Fruit fly (Drosophila melanogaster): ENCODE measurements around the gene CG7872.

The CG7872 gene

dm6 chrX:15578043-15578442, at the start of gene CG7872, which contains the start of gene cerv (continued):
- TF ChIP-seq mld (GFP tag; IDR thresholded peaks at IDR 0.05; ENCODE audit: partially characterized antibody) (0 out of 3 replicates have a peak, but pooled peaks have one; percentile 59), CG16815 (GFP tag; optimal IDR thresholded peaks at IDR 0.05) (no peak), bsh (GFP tag; optimal IDR thresholded peaks at IDR 0.05) (no peak), row (GFP tag; IDR thresholded peaks at IDR 0.05) (peak; percentile 25; the same call in 1 of the 3 replicates), Dad (GFP tag; optimal IDR thresholded peaks at IDR 0.05) (no peak), CG17385 (GFP tag; optimal IDR thresholded peaks at IDR 0.05) (no peak), CG4282 (GFP tag; optimal IDR thresholded peaks at IDR 0.05) (no peak), her (GFP tag; optimal IDR thresholded peaks at IDR 0.05) (no peak), slbo (GFP tag; IDR thresholded peaks at IDR 0.05) (peak; percentile 35; the same call in 1 of the 2 replicates), BtbVII (GFP tag; optimal IDR thresholded peaks at IDR 0.05) (no peak), CG17328 (GFP tag; IDR thresholded peaks at IDR 0.05) (no peak), CG11695 (GFP tag; IDR thresholded peaks at IDR 0.05) (no peak), CG9797 (GFP tag; optimal IDR thresholded peaks at IDR 0.05) (peak; percentile 72), CG8290 (GFP tag; optimal IDR thresholded peaks at IDR 0.05) (no peak), CG8290 (tag; optimal IDR thresholded peaks at IDR 0.05) (peak in 1 of 2 experiments; percentile 45), sens (GFP tag) (peak; percentile 45), CG10543 (GFP tag; optimal IDR thresholded peaks at IDR 0.05) (no peak), Fer2 (tag; optimal IDR thresholded peaks at IDR 0.05) (no peak), Oli (tag; optimal IDR thresholded peaks at IDR 0.05) (no peak), CG15479 (GFP tag; optimal IDR thresholded peaks at IDR 0.05) (no peak), MTF-1 (GFP tag; optimal IDR thresholded peaks at IDR 0.05; ENCODE audit: borderline replicate concordance) (no peak), tgo (GFP tag; IDR thresholded peaks at IDR 0.05) (no peak), yki (optimal IDR thresholded peaks at IDR 0.05) (no peak), Dip3 (GFP tag; optimal IDR thresholded peaks at IDR 0.05) (no peak), CG4854 (GFP tag; optimal IDR thresholded peaks at IDR 0.05) (no peak), gro (GFP tag; optimal IDR thresholded peaks at IDR 0.05) (no peak), ranshi (GFP tag; IDR thresholded peaks at IDR 0.05) (no peak), Lpt (GFP tag; optimal IDR thresholded peaks at IDR 0.05) (no peak), dmrt11E (tag; optimal IDR thresholded peaks at IDR 0.05) (no peak), pho (GFP tag; optimal IDR thresholded peaks at IDR 0.05) (no peak), Kr (GFP tag; optimal IDR thresholded peaks at IDR 0.05) (no peak), CG1024 (GFP tag; IDR thresholded peaks at IDR 0.05) (no peak), unpg (GFP tag; optimal IDR thresholded peaks at IDR 0.05) (no peak), CG8478 (optimal IDR thresholded peaks at IDR 0.05) (no peak), zfh1 (GFP tag; IDR thresholded peaks at IDR 0.05) (no peak), disco-r (GFP tag; optimal IDR thresholded peaks at IDR 0.05) (no peak), CG4617 (GFP tag; optimal IDR thresholded peaks at IDR 0.05; ENCODE audit: borderline replicate concordance) (peak; percentile 20), twi (tag; optimal IDR thresholded peaks at IDR 0.05) (no peak), eyg (GFP tag; optimal IDR thresholded peaks at IDR 0.05) (no peak), Dfd (GFP tag; optimal IDR thresholded peaks at IDR 0.05) (no peak), mirr (GFP tag; optimal IDR thresholded peaks at IDR 0.05) (no peak), lov (optimal IDR thresholded peaks at IDR 0.05) (no peak), lov (GFP tag; IDR thresholded peaks at IDR 0.05) (no peak), en (GFP tag; optimal IDR thresholded peaks at IDR 0.05) (no peak), CG11398 (GFP tag; optimal IDR thresholded peaks at IDR 0.05) (no peak), D19B (GFP tag; optimal IDR thresholded peaks at IDR 0.05) (no peak), slp2 (GFP tag; optimal IDR thresholded peaks at IDR 0.05) (no peak), HLHmδ (GFP tag; optimal IDR thresholded peaks at IDR 0.05) (peak; percentile 13), Rfx (GFP tag; IDR thresholded peaks at IDR 0.05) (peak; percentile 30; the same call in 1 of the 2 replicates), CG18764 (GFP tag; optimal IDR thresholded peaks at IDR 0.05) (no peak), Jarid2 (GFP tag; optimal IDR thresholded peaks at IDR 0.05) (peak; percentile 59), H15 (GFP tag; IDR thresholded peaks at IDR 0.05) (no peak), vvl (GFP tag; IDR thresholded peaks at IDR 0.05) (no peak), CG3407 (GFP tag; optimal IDR thresholded peaks at IDR 0.05) (no peak)

All from whole organism, embryonic.